Worm (Caenorhabditis elegans) whole organism, L4 larva: Measurements from ENCODE around the gene pbs-6.

Experiments used
- F37D6.2 ChIP-seq: sonication (generic microtip); optimal IDR thresholded peaks from 2 replicates; lab custom pipeline; 2016; ENCODE audit warnings: mild to moderate bottlenecking, missing genetic modification characterization, missing compliant biosample characterization
- R02D3.7 ChIP-seq: fragments of 150-350 bp; sonication (generic microtip); optimal IDR thresholded peaks from 3 replicates; lab custom pipeline; 2014; ENCODE audit warnings: missing biosample characterization, missing genetic modification characterization
- T20F7.1 ChIP-seq: fragments of 200-800 bp; sonication (Bioruptor generic); optimal IDR thresholded peaks from 2 replicates; lab custom pipeline; 2018; ENCODE audit warnings: mild to moderate bottlenecking, missing genetic modification characterization, missing compliant biosample characterization
- T26A8.4 ChIP-seq: fragments of 200-800 bp; sonication (Bioruptor generic); IDR thresholded peaks from 2 replicates; pipeline ENCODE4 v1.3.6; 2022; ENCODE audit warnings: missing genetic modification characterization, missing compliant biosample characterization
- Y48G9A.11 ChIP-seq: fragments of 200-800 bp; sonication (Bioruptor generic); IDR thresholded peaks from 2 replicates; pipeline ENCODE4 v1.3.6; 2022; ENCODE audit warnings: missing genetic modification reagents, missing genetic modification characterization, missing compliant biosample characterization
- Y75B8A.6 ChIP-seq: fragments of 200-800 bp; sonication (Bioruptor generic); IDR thresholded peaks from 2 replicates; pipeline ENCODE4 v1.3.6; 2022; ENCODE audit warnings: missing genetic modification reagents, missing genetic modification characterization, missing compliant biosample characterization
- ZK337.2 ChIP-seq: fragments of 200-800 bp; sonication (Bioruptor generic); IDR thresholded peaks from 2 replicates; pipeline ENCODE4 v1.3.6; 2022; ENCODE audit warnings: missing genetic modification reagents, missing genetic modification characterization, missing compliant biosample characterization
- aha-1 ChIP-seq: fragments of 150-350 bp; peaks from one replicate; lab custom pipeline; 2014; ENCODE audit warnings: missing biosample characterization, missing genetic modification characterization
- aly-2 ChIP-seq: sonication (generic microtip); optimal IDR thresholded peaks from 2 replicates; lab custom pipeline; 2018; ENCODE audit warnings: missing biosample characterization, missing genetic modification characterization
- ama-1 ChIP-seq: fragments of 150-350 bp; optimal IDR thresholded peaks from 2 replicates; lab custom pipeline; 2014; ENCODE audit warnings: inconsistent platforms, mixed read lengths
- ceh-32 ChIP-seq: sonication (generic microtip); optimal IDR thresholded peaks from 2 replicates; lab custom pipeline; 2016; ENCODE audit warnings: mild to moderate bottlenecking, missing genetic modification characterization, missing compliant biosample characterization; ENCODE audit not compliant: poor library complexity
- ces-1 ChIP-seq: fragments of 150-350 bp; sonication (generic microtip); optimal IDR thresholded peaks from 4 replicates; lab custom pipeline; 2014; ENCODE audit warnings: missing biosample characterization, missing genetic modification reagents, missing genetic modification characterization
- dmd-6 ChIP-seq: fragments of 200-800 bp; sonication (Bioruptor generic); IDR thresholded peaks from 2 replicates; pipeline ENCODE4 v1.3.6; 2022; ENCODE audit warnings: missing genetic modification reagents, missing genetic modification characterization, missing compliant biosample characterization
- dpl-1 ChIP-seq: fragments of 150-350 bp; optimal IDR thresholded peaks from 2 replicates; lab custom pipeline; 2014; ENCODE audit warnings: missing biosample characterization, missing genetic modification reagents, missing genetic modification characterization
- dve-1 ChIP-seq: sonication (generic microtip); optimal IDR thresholded peaks from 2 replicates; lab custom pipeline; 2017; ENCODE audit warnings: antibody characterized with exemption, mild to moderate bottlenecking, missing genetic modification characterization, missing compliant biosample characterization; ENCODE audit not compliant: insufficient read depth
- gei-8 ChIP-seq: fragments of 200-800 bp; sonication (Bioruptor generic); optimal IDR thresholded peaks from 2 replicates; lab custom pipeline; 2018; ENCODE audit warnings: mild to moderate bottlenecking, missing genetic modification characterization, missing compliant biosample characterization
- hlh-11 ChIP-seq: fragments of 200-800 bp; sonication (Bioruptor generic); optimal IDR thresholded peaks from 2 replicates; lab custom pipeline; 2018; ENCODE audit warnings: mild to moderate bottlenecking, missing genetic modification characterization, missing compliant biosample characterization
- hmg-1.1 ChIP-seq: fragments of 200-800 bp; sonication (Bioruptor generic); IDR thresholded peaks from 2 replicates; pipeline ENCODE4 v1.3.6; 2022; ENCODE audit warnings: missing genetic modification reagents, missing genetic modification characterization, missing compliant biosample characterization
- lin-15B ChIP-seq: fragments of 150-350 bp; sonication (generic microtip); optimal IDR thresholded peaks from 3 replicates; lab custom pipeline; 2014; ENCODE audit warnings: missing biosample characterization, missing genetic modification characterization
- lin-29 ChIP-seq: fragments of 200-800 bp; sonication (Bioruptor generic); IDR thresholded peaks from 2 replicates; pipeline ENCODE4 v1.3.6; 2022; ENCODE audit warnings: missing genetic modification reagents, missing genetic modification characterization, missing compliant biosample characterization
- lsy-2 ChIP-seq, 2 experiments: fragments of 150-350 bp in 1 of 2; sonication (generic microtip) in 1 of 2; optimal IDR thresholded peaks; 2 replicates each; lab custom pipeline; 2014 to 2017; ENCODE audit warnings: missing biosample characterization in 2 of 2, missing genetic modification characterization in 2 of 2
- nhr-25 ChIP-seq: sonication (generic microtip); optimal IDR thresholded peaks from 2 replicates; lab custom pipeline; 2017; ENCODE audit warnings: missing genetic modification characterization, mild to moderate bottlenecking, missing compliant biosample characterization, antibody characterized with exemption, moderate library complexity, borderline replicate concordance; ENCODE audit not compliant: insufficient read depth
- nhr-41 ChIP-seq: fragments of 200-800 bp; sonication (Bioruptor generic); IDR thresholded peaks from 2 replicates; pipeline ENCODE4 v1.3.6; 2022; ENCODE audit warnings: missing genetic modification reagents, missing genetic modification characterization, missing compliant biosample characterization
- pqm-1 ChIP-seq: sonication (generic microtip); optimal IDR thresholded peaks from 2 replicates; lab custom pipeline; 2017; ENCODE audit warnings: missing biosample characterization, missing genetic modification characterization
- rbr-2 ChIP-seq: sonication (generic microtip); optimal IDR thresholded peaks from 2 replicates; lab custom pipeline; 2016; ENCODE audit warnings: missing genotype, missing genetic modification characterization, missing compliant biosample characterization
- skn-1 ChIP-seq: fragments of 150-350 bp; optimal IDR thresholded peaks from 2 replicates; lab custom pipeline; 2014; ENCODE audit warnings: missing biosample characterization, missing genetic modification characterization
- spr-3 ChIP-seq: fragments of 200-800 bp; sonication (Bioruptor generic); optimal IDR thresholded peaks from 2 replicates; lab custom pipeline; 2018; ENCODE audit warnings: mild to moderate bottlenecking, missing genetic modification characterization, missing compliant biosample characterization
- tag-97 ChIP-seq: fragments of 200-800 bp; sonication (Bioruptor generic); IDR thresholded peaks from 2 replicates; pipeline ENCODE4 v1.3.6; 2022; ENCODE audit warnings: missing genetic modification characterization, missing compliant biosample characterization
- unc-39 ChIP-seq: sonication (generic microtip); optimal IDR thresholded peaks from 2 replicates; lab custom pipeline; 2017; ENCODE audit warnings: missing biosample characterization, missing genetic modification characterization
- unc-62 ChIP-seq, 3 experiments: fragments of 150-350 bp in 1 of 3; sonication (generic microtip); optimal IDR thresholded peaks in 2 of 3; peaks in 1 of 3; 1 replicate in 1 of 3; 2 replicates in 2 of 3; lab custom pipeline; 2014 to 2017; ENCODE audit warnings: missing biosample characterization in 3 of 3, missing genetic modification characterization in 3 of 3, missing genetic modification reagents in 3 of 3, missing genotype in 1 of 3
- zfp-2 ChIP-seq: sonication (generic microtip); optimal IDR thresholded peaks from 2 replicates; lab custom pipeline; 2016; ENCODE audit warnings: mild to moderate bottlenecking, missing genetic modification characterization, missing compliant biosample characterization
- zfp-3 ChIP-seq: fragments of 200-800 bp; sonication (Bioruptor generic); conservative IDR thresholded peaks from 2 replicates; pipeline ENCODE4 v1.3.6; 2022; ENCODE audit warnings: missing genetic modification reagents, missing genetic modification characterization, missing compliant biosample characterization
- ztf-7 ChIP-seq: fragments of 150-350 bp; optimal IDR thresholded peaks from 2 replicates; lab custom pipeline; 2014; ENCODE audit warnings: missing biosample characterization, missing genetic modification characterization

Gene pbs-6

DNA sequence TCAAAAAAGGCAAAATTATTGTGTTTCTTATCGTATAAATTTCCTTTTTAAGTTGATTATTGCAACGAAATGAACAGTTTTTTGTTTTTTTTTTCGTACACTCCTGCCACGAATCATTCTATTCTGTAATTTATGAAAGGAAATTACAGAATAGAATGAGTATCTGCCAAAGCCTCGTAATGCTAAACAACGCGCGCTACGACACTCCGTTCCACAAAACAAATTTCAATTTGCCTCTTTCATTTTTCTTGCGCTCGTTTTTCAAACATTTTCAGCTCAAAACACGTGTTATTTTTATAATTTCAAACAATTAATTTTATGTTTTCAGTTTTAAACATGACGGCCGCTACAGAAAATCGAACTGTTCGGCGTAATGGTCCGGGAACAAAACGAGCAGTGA lies 19.1 kb downstream of the pbs-6 start, which contains the start of gene mob-4:
TSS of gene mob-4 (plus strand) at position 329 of the 400 bp plus-strand sequence.
- no peak for TF ChIP-seq nhr-41
- peak; percentile 92 for TF ChIP-seq T20F7.1 (GFP tag; lab: Kevin White, UChicago)
- TF ChIP-seq lsy-2 (tag; optimal IDR thresholded peaks at IDR 0.05; lab: Kevin White, UChicago), result peak in 1 of 2 experiments; percentile 9
- TF ChIP-seq dpl-1 (GFP tag; lab: Kevin White, UChicago), result peak; percentile 4

DNA sequence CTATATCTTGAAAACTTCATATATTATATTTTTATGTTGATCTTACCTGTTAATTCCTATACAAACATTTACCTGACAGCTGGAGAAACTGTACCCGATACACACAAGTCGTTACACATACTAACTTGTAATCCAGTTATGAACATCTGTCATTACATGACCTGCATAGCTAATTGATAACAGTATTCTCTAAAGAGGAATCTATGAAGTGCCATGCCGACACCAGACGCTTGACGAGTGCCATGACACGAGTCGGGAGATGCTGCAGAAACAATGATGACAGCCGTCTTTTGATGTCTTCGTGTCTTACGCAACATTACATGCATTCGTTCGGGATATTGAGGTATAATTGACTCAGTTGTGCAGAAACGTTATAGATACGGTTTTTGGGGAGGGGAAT lies 23.8 kb downstream of the pbs-6 start:
- TF ChIP-seq Y75B8A.6 (GFP tag; lab: Robert Waterston, UW) (no peak), unc-39 (tag; lab: Kevin White, UChicago) (no peak), lin-29 (GFP tag; lab: Robert Waterston, UW) (no peak), rbr-2 (no peak), dmd-6 (GFP tag; lab: Robert Waterston, UW) (no peak), dve-1 (no peak), gei-8 (GFP tag; lab: Kevin White, UChicago) (no peak), spr-3 (GFP tag; lab: Kevin White, UChicago) (no peak)

DNA sequence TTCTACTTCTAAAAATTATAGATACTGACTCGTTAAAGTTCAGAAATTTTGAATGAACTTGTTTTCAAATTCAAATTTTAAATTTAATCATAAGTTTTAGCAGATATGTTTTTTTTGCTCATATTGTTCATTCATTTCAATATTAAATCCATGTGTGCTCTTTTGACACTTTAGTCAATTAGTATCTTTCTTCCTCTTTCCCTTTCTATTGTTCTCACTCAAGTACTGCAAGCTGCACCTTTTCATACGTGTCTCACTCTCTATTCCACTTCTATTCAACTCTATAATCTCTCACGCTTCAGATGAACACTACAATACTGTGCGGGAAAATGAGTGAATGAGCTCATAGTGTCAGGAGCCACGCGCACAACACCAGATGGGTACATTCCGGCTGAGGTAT lies 26.0 kb downstream of the pbs-6 start, which contains the start of gene C30A5.16:
TSS of gene C30A5.16 (plus strand) at position 301 of the 400 bp plus-strand sequence.
- TF ChIP-seq zfp-2 (tag; lab: Kevin White, UChicago), result no peak
- TF ChIP-seq nhr-25 (tag; lab: Kevin White, UChicago), result no peak
- no peak for TF ChIP-seq hlh-11
- TF ChIP-seq R02D3.7, result no peak
- TF ChIP-seq hmg-1.1 (GFP tag; lab: Robert Waterston, UW), result no peak
- TF ChIP-seq ceh-32 (tag; lab: Kevin White, UChicago), result no peak
- TF ChIP-seq tag-97, result no peak
- TF ChIP-seq pqm-1 (tag; lab: Kevin White, UChicago), result no peak
- TF ChIP-seq skn-1 (tag; lab: Kevin White, UChicago), result no peak
- TF ChIP-seq F37D6.2 (tag; lab: Kevin White, UChicago), result no peak
- TF ChIP-seq ZK337.2 (GFP tag; lab: Robert Waterston, UW), result no peak
- TF ChIP-seq dpl-1 (GFP tag; lab: Kevin White, UChicago), result no peak
- no peak for TF ChIP-seq T26A8.4 (GFP tag; lab: Robert Waterston, UW)
- TF ChIP-seq lin-15B (tag; lab: Kevin White, UChicago), result no peak
- TF ChIP-seq ces-1 (GFP tag; lab: Kevin White, UChicago), result no peak
- TF ChIP-seq, all 104 proteins: peak for 0

DNA sequence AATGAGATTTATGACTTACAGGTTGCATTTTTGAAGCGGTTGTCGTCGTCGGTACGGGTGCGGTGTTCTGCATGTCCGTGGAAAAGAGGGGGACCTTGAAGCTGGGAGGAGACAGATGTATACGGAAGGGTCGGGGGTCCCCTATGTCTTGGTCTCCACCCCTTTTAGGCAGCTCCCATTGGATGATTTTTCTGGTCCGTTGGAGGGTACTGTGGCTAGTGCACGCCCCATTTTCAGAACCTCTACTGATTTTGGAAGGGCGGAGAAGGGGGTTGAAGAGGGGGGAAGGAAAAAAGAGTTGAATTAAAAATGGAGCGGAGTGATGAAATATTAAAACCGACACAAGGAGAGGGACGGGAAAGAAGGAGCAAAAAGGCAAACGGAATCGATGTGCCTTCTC lies 27.7 kb downstream of the pbs-6 start, which contains the start of gene unc-86:
TSS of gene unc-86 (minus strand) at position 113 of the 400 bp plus-strand sequence.
- TF ChIP-seq Y48G9A.11, result no peak
- TF ChIP-seq zfp-3 (GFP tag; lab: Robert Waterston, UW), result no peak
- no peak for TF ChIP-seq nhr-25 (tag; lab: Kevin White, UChicago)
- TF ChIP-seq ztf-7, result no peak
- TF ChIP-seq ama-1 (lab: Kevin White, UChicago), result no peak
- TF ChIP-seq aly-2 (tag; lab: Kevin White, UChicago), result no peak
- peak; percentile 2 for TF ChIP-seq aha-1 (tag; lab: Kevin White, UChicago)

DNA sequence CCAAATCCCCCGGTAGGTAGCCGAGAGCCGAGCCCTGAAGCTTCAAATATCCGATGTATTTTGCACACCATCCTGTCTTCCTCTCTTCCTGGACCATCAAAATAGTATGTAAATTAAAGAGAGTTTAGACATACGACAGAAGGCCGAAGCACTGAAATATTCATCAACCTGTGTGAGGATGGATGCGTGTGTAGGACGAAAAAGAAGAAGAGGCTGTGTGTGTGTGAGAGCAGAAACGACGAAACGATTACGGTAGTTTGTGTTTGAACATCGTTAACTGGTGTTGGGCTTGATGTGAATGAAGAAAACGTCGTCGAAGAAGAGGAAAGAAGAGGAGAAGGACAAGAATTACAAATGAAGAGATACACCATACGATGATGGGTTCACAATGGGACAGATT lies 32.3 kb downstream of the pbs-6 start:
- TF ChIP-seq aha-1 (tag; lab: Kevin White, UChicago), result peak; percentile 29
- peak in 1 of 2 experiments; percentile 59 for TF ChIP-seq unc-62 (GFP tag; optimal IDR thresholded peaks at IDR 0.05 in 1 of 2; lab: Kevin White, UChicago)
- TF ChIP-seq unc-62 (tag; optimal IDR thresholded peaks at IDR 0.05; lab: Kevin White, UChicago), result no peak
- TF ChIP-seq ama-1 (lab: Kevin White, UChicago), result no peak
